Fruit fly (Drosophila melanogaster) whole organism, prepupa: ENCODE results near the gene CG31606.

Experiments
- Blimp-1 ChIP-seq: fragments of 200-800 bp; sonication (Bioruptor generic); optimal IDR thresholded peaks from 3 replicates; lab custom pipeline; 2017; ENCODE audit warnings: missing biosample characterization, missing genetic modification characterization, mild to moderate bottlenecking, moderate library complexity, missing genetic modification reagents
- CG10669 ChIP-seq: fragments of 200-800 bp; sonication (Bioruptor generic); optimal IDR thresholded peaks from 3 replicates; lab custom pipeline; 2018; ENCODE audit warnings: missing biosample characterization, mild to moderate bottlenecking, missing genetic modification characterization, moderate library complexity
- CG11762 ChIP-seq: fragments of 200-800 bp; sonication (Bioruptor generic); optimal IDR thresholded peaks from 3 replicates; lab custom pipeline; 2016; ENCODE audit warnings: missing biosample characterization, missing genetic modification characterization; ENCODE audit not compliant: insufficient read depth
- CG11902 ChIP-seq: fragments of 200-800 bp; sonication (Bioruptor generic); optimal IDR thresholded peaks from 3 replicates; lab custom pipeline; 2016; ENCODE audit warnings: missing biosample characterization, missing genetic modification characterization
- CG15336 ChIP-seq: fragments of 200-800 bp; sonication (Bioruptor generic); IDR thresholded peaks from 2 replicates; pipeline ENCODE4 v1.3.6; 2022; ENCODE audit warnings: missing biosample characterization, missing genetic modification characterization
- CG32006 ChIP-seq: fragments of 200-800 bp; sonication (Bioruptor generic); optimal IDR thresholded peaks from 3 replicates; lab custom pipeline; 2017; ENCODE audit warnings: missing biosample characterization, mild to moderate bottlenecking, missing genetic modification characterization
- CG34406 ChIP-seq: fragments of 200-800 bp; sonication (Bioruptor generic); optimal IDR thresholded peaks from 3 replicates; lab custom pipeline; 2016; ENCODE audit warnings: missing biosample characterization, missing genetic modification characterization
- CG4318 ChIP-seq: fragments of 200-800 bp; sonication (Bioruptor generic); optimal IDR thresholded peaks from 3 replicates; lab custom pipeline; 2017; ENCODE audit warnings: missing biosample characterization, mild to moderate bottlenecking, missing genetic modification characterization
- CG6163 ChIP-seq: fragments of 200-800 bp; sonication (Bioruptor generic); IDR thresholded peaks from 3 replicates; pipeline ENCODE4 v1.3.6; 2022; ENCODE audit warnings: missing biosample characterization, missing genetic modification characterization
- CG6854 ChIP-seq: fragments of 200-800 bp; sonication (Bioruptor generic); optimal IDR thresholded peaks from 2 replicates; lab custom pipeline; 2017; ENCODE audit warnings: missing biosample characterization, mild to moderate bottlenecking, missing genetic modification characterization
- CG8119 ChIP-seq: fragments of 200-800 bp; sonication (Bioruptor generic); IDR thresholded peaks from 3 replicates; pipeline ENCODE4 v1.3.6; 2022; ENCODE audit warnings: missing biosample characterization, missing genetic modification characterization
- CG9139 ChIP-seq: fragments of 200-800 bp; sonication (Bioruptor generic); optimal IDR thresholded peaks from 3 replicates; lab custom pipeline; 2017; ENCODE audit warnings: missing biosample characterization, mild to moderate bottlenecking, missing genetic modification characterization
- Eip78C ChIP-seq: fragments of 200-800 bp; sonication (Bioruptor generic); peaks from one replicate; lab custom pipeline; 2016; ENCODE audit warnings: missing biosample characterization, missing genetic modification characterization
- Eip93F ChIP-seq: fragments of 200-800 bp; sonication (Bioruptor generic); optimal IDR thresholded peaks from 2 replicates; lab custom pipeline; 2016; ENCODE audit warnings: missing biosample characterization, mild to moderate bottlenecking, missing genetic modification characterization
- Ets21C ChIP-seq: fragments of 200-800 bp; sonication (Bioruptor generic); optimal IDR thresholded peaks from 3 replicates; lab custom pipeline; 2016; ENCODE audit warnings: missing biosample characterization, missing genetic modification characterization
- Ets96B ChIP-seq: fragments of 200-800 bp; optimal IDR thresholded peaks from 2 replicates; lab custom pipeline; 2019; ENCODE audit warnings: missing biosample characterization, mild to moderate bottlenecking, missing genetic modification characterization, moderate library complexity
- Gug ChIP-seq: fragments of 200-800 bp; sonication (Bioruptor generic); IDR thresholded peaks from 2 replicates; pipeline ENCODE4 v1.3.6; 2022; ENCODE audit warnings: missing biosample characterization, missing genetic modification characterization
- Hr4 ChIP-seq: fragments of 200-800 bp; sonication (Bioruptor generic); optimal IDR thresholded peaks from 3 replicates; lab custom pipeline; 2016; ENCODE audit warnings: missing biosample characterization, missing genetic modification characterization
- Met ChIP-seq: fragments of 200-800 bp; sonication (Bioruptor generic); optimal IDR thresholded peaks from 3 replicates; lab custom pipeline; 2016; ENCODE audit warnings: missing biosample characterization, missing genetic modification characterization
- Smox ChIP-seq: fragments of 200-800 bp; sonication (Bioruptor generic); optimal IDR thresholded peaks from 3 replicates; lab custom pipeline; 2016; ENCODE audit warnings: missing biosample characterization, missing genetic modification characterization
- Sox14 ChIP-seq: fragments of 200-800 bp; sonication (Bioruptor generic); optimal IDR thresholded peaks from 3 replicates; lab custom pipeline; 2016; ENCODE audit warnings: missing biosample characterization, missing genetic modification characterization
- Sox15 ChIP-seq: fragments of 200-800 bp; sonication (Bioruptor generic); optimal IDR thresholded peaks from 3 replicates; lab custom pipeline; 2016; ENCODE audit warnings: missing biosample characterization, missing genetic modification characterization
- achi ChIP-seq: fragments of 200-800 bp; sonication (Bioruptor generic); optimal IDR thresholded peaks from 3 replicates; lab custom pipeline; 2016; ENCODE audit warnings: missing biosample characterization, missing genetic modification characterization
- acj6 ChIP-seq: fragments of 200-800 bp; sonication (Bioruptor generic); optimal IDR thresholded peaks from 3 replicates; lab custom pipeline; 2016; ENCODE audit warnings: missing biosample characterization, missing genetic modification characterization
- cyc ChIP-seq: fragments of 200-800 bp; sonication (Bioruptor generic); optimal IDR thresholded peaks from 3 replicates; lab custom pipeline; 2016; ENCODE audit warnings: missing biosample characterization, missing genetic modification characterization
- dac ChIP-seq: fragments of 200-800 bp; sonication (Bioruptor generic); optimal IDR thresholded peaks from 2 replicates; lab custom pipeline; 2017; ENCODE audit warnings: missing biosample characterization, mild to moderate bottlenecking, missing genetic modification characterization
- eg ChIP-seq: fragments of 200-800 bp; sonication (Bioruptor generic); IDR thresholded peaks from 3 replicates; pipeline ENCODE4 v1.3.6; 2022; ENCODE audit warnings: missing biosample characterization, missing genetic modification characterization
- esn ChIP-seq: fragments of 200-800 bp; sonication (Bioruptor generic); optimal IDR thresholded peaks from 2 replicates; lab custom pipeline; 2016; ENCODE audit warnings: missing biosample characterization, mild to moderate bottlenecking, missing genetic modification characterization, moderate library complexity
- fd59A ChIP-seq: fragments of 200-800 bp; sonication (Bioruptor generic); optimal IDR thresholded peaks from 2 replicates; lab custom pipeline; 2017; ENCODE audit warnings: missing biosample characterization, mild to moderate bottlenecking, missing genetic modification characterization, missing genetic modification reagents
- fkh ChIP-seq: fragments of 200-800 bp; sonication (Bioruptor generic); optimal IDR thresholded peaks from 3 replicates; lab custom pipeline; 2017; ENCODE audit warnings: missing biosample characterization, mild to moderate bottlenecking, missing genetic modification characterization, moderate library complexity
- net ChIP-seq: fragments of 200-800 bp; sonication (Bioruptor generic); optimal IDR thresholded peaks from 3 replicates; lab custom pipeline; 2016; ENCODE audit warnings: missing biosample characterization, missing genetic modification characterization
- pdm3 ChIP-seq: fragments of 200-800 bp; sonication (Bioruptor generic); optimal IDR thresholded peaks from 3 replicates; lab custom pipeline; 2016; ENCODE audit warnings: missing biosample characterization, missing genetic modification characterization
- svp ChIP-seq: fragments of 200-800 bp; sonication (Bioruptor generic); peaks from one replicate; lab custom pipeline; 2016; ENCODE audit warnings: missing biosample characterization, missing genetic modification characterization
- topi ChIP-seq: fragments of 200-800 bp; sonication (Bioruptor generic); optimal IDR thresholded peaks from 3 replicates; lab custom pipeline; 2016; ENCODE audit warnings: missing biosample characterization, missing genetic modification characterization
- vri ChIP-seq: fragments of 200-800 bp; sonication (Bioruptor generic); optimal IDR thresholded peaks from 3 replicates; lab custom pipeline; 2016; ENCODE audit warnings: missing biosample characterization, mild to moderate bottlenecking, missing genetic modification characterization

The CG31606 gene

dm6 chr2L:8164219-8164618 is 16.8 kb downstream of the CG31606 start (continued):
- TF ChIP-seq vri (GFP tag; lab: Kevin White, UChicago) (peak; percentile 49), Ets21C (GFP tag; lab: Kevin White, UChicago) (no peak), Smox (GFP tag; lab: Kevin White, UChicago) (peak; percentile 45), Met (peak; percentile 32), Ets96B (no peak), fd59A (GFP tag; lab: Kevin White, UChicago) (no peak), CG11902 (GFP tag; lab: Kevin White, UChicago) (no peak), cyc (no peak), CG34406 (GFP tag; lab: Kevin White, UChicago) (no peak), Blimp-1 (GFP tag; lab: Kevin White, UChicago) (peak; percentile 11), acj6 (GFP tag; lab: Kevin White, UChicago) (no peak), achi (no peak), topi (GFP tag; lab: Kevin White, UChicago) (no peak), Gug (GFP tag; lab: Robert Waterston, UW) (no peak), esn (peak; percentile 43), Sox15 (GFP tag; lab: Kevin White, UChicago) (no peak)

dm6 chr2L:8165800-8166576 is 18.6 kb downstream of the CG31606 start:
- peak; percentile 57 for TF ChIP-seq fkh (GFP tag; lab: Kevin White, UChicago)
- TF ChIP-seq svp (GFP tag; lab: Kevin White, UChicago), result no peak
- TF ChIP-seq Eip78C (GFP tag; lab: Kevin White, UChicago), result peak; percentile 2

- no peak for TF ChIP-seq acj6 (GFP tag; lab: Kevin White, UChicago)
- TF ChIP-seq CG8119 (GFP tag; lab: Robert Waterston, UW), result peak; percentile 38; the same call in 2 of the 3 replicates
- TF ChIP-seq CG32006 (GFP tag; lab: Kevin White, UChicago), result peak; percentile 64
- peak; percentile 53 for TF ChIP-seq Hr4 (GFP tag; lab: Kevin White, UChicago)
- TF ChIP-seq CG6163 (GFP tag; lab: Robert Waterston, UW), result 0 out of 3 replicates have a peak, but pooled peaks have one; percentile 35
- TF ChIP-seq net (GFP tag; lab: Kevin White, UChicago), result peak; percentile 40
- no peak for TF ChIP-seq topi (GFP tag; lab: Kevin White, UChicago)
- TF ChIP-seq pdm3, result peak; percentile 16
- peak; percentile 49; the same call in 2 of the 3 replicates for TF ChIP-seq eg (GFP tag; lab: Robert Waterston, UW)
- peak; percentile 56 for TF ChIP-seq Eip78C (GFP tag; lab: Kevin White, UChicago)
- TF ChIP-seq CG15336 (GFP tag; lab: Robert Waterston, UW), result peak; percentile 47
- TF ChIP-seq fkh (GFP tag; lab: Kevin White, UChicago), result no peak
Observed at dm6 chr2L:8168075-8168474, 20.7 kb downstream of the CG31606 start.

dm6 chr2L:8170600-8171182 is 23.3 kb downstream of the CG31606 start:
- TF ChIP-seq Hr4 (GFP tag; lab: Kevin White, UChicago), result no peak
- no peak for TF ChIP-seq CG11902 (GFP tag; lab: Kevin White, UChicago)

dm6 chr2L:8171544-8171943 is 24.1 kb downstream of the CG31606 start:
- no peak for TF ChIP-seq cyc
- no peak for TF ChIP-seq CG6854 (GFP tag; lab: Kevin White, UChicago)
- no peak for TF ChIP-seq Eip93F (GFP tag; lab: Kevin White, UChicago)
- TF ChIP-seq Sox14 (GFP tag; lab: Kevin White, UChicago), result peak; percentile 24
- peak; percentile 23; the same call in 1 of the 2 replicates for TF ChIP-seq CG15336 (GFP tag; lab: Robert Waterston, UW)
- 0 out of 3 replicates have a peak, but pooled peaks have one; percentile 44 for TF ChIP-seq CG6163 (GFP tag; lab: Robert Waterston, UW)
- no peak for TF ChIP-seq CG4318
- no peak for TF ChIP-seq CG9139 (GFP tag; lab: Kevin White, UChicago)
- no peak for TF ChIP-seq CG34406 (GFP tag; lab: Kevin White, UChicago)
- no peak for TF ChIP-seq dac
- TF ChIP-seq CG10669 (GFP tag; lab: Kevin White, UChicago), result no peak
- TF ChIP-seq CG11762 (GFP tag; lab: Kevin White, UChicago), result no peak
